Fruit fly (Drosophila melanogaster) whole organism, embryonic: ENCODE data around the gene CG33095.
A peak's percentile ranks its signal among the peaks of the same experiment; 100 is the strongest.

Source experiments
- ATbp ChIP-seq: fragments of 200-800 bp; sonication (Bioruptor generic); optimal IDR thresholded peaks from 2 replicates; lab custom pipeline; 2017; ENCODE audit warnings: missing biosample characterization, mild to moderate bottlenecking, missing genetic modification characterization, missing genetic modification reagents
- Bdp1 ChIP-seq: fragments of 200-800 bp; sonication (Bioruptor generic); optimal IDR thresholded peaks from 3 replicates; lab custom pipeline; 2016; ENCODE audit warnings: missing biosample characterization, missing genetic modification characterization
- CG12659 ChIP-seq: fragments of 200-800 bp; sonication (Bioruptor generic); optimal IDR thresholded peaks from 3 replicates; lab custom pipeline; 2017; ENCODE audit warnings: mild to moderate bottlenecking, missing biosample characterization, missing genetic modification reagents, missing genetic modification characterization
- CG13296 ChIP-seq: fragments of 200-800 bp; sonication (Bioruptor generic); optimal IDR thresholded peaks from 3 replicates; lab custom pipeline; 2018; ENCODE audit warnings: missing biosample characterization, mild to moderate bottlenecking, missing genetic modification characterization
- CG14050 ChIP-seq: fragments of 200-800 bp; sonication (Bioruptor generic); IDR thresholded peaks from 3 replicates; pipeline ENCODE4 v1.3.6; 2022; ENCODE audit warnings: missing biosample characterization, missing genetic modification characterization
- CG14441 ChIP-seq: fragments of 200-800 bp; sonication (Bioruptor generic); IDR thresholded peaks from 2 replicates; pipeline ENCODE4 v1.3.6; 2022; ENCODE audit warnings: missing biosample characterization, missing genetic modification characterization
- CG15601 ChIP-seq: fragments of 200-800 bp; sonication (Bioruptor generic); optimal IDR thresholded peaks from 3 replicates; lab custom pipeline; 2019; ENCODE audit warnings: missing biosample characterization, mild to moderate bottlenecking, missing genetic modification characterization, moderate library complexity
- CG1603 ChIP-seq: fragments of 200-800 bp; sonication (Bioruptor generic); optimal IDR thresholded peaks from 2 replicates; lab custom pipeline; 2019; ENCODE audit warnings: missing biosample characterization, mild to moderate bottlenecking, missing genetic modification characterization, moderate library complexity
- CG18011 ChIP-seq: fragments of 200-800 bp; sonication (Bioruptor generic); optimal IDR thresholded peaks from 2 replicates; lab custom pipeline; 2017; ENCODE audit warnings: missing biosample characterization, missing genetic modification characterization, mild to moderate bottlenecking, moderate library complexity, missing genotype
- CG2889 ChIP-seq: fragments of 200-800 bp; sonication (Bioruptor generic); IDR thresholded peaks from 3 replicates; pipeline ENCODE4 v1.3.6; 2022; ENCODE audit warnings: missing biosample characterization, missing genetic modification characterization
- CG30020 ChIP-seq: fragments of 200-800 bp; optimal IDR thresholded peaks from 2 replicates; lab custom pipeline; 2019; ENCODE audit warnings: missing biosample characterization, mild to moderate bottlenecking, missing genetic modification characterization, moderate library complexity
- CG3065 ChIP-seq: fragments of 200-800 bp; sonication (Bioruptor generic); optimal IDR thresholded peaks from 2 replicates; lab custom pipeline; 2016; ENCODE audit warnings: missing biosample characterization, missing genetic modification characterization
- CG4707 ChIP-seq: fragments of 200-800 bp; sonication (Bioruptor generic); optimal IDR thresholded peaks from 2 replicates; lab custom pipeline; 2018; ENCODE audit warnings: missing biosample characterization, mild to moderate bottlenecking, missing genetic modification characterization, moderate library complexity
- CG6654 ChIP-seq: fragments of 200-800 bp; sonication (Bioruptor generic); optimal IDR thresholded peaks from 2 replicates; lab custom pipeline; 2017; ENCODE audit warnings: missing biosample characterization, mild to moderate bottlenecking, missing genetic modification characterization
- CG6683 ChIP-seq: fragments of 200-800 bp; sonication (Bioruptor generic); optimal IDR thresholded peaks from 2 replicates; lab custom pipeline; 2017; ENCODE audit warnings: missing biosample characterization, mild to moderate bottlenecking, missing genetic modification characterization, missing genetic modification reagents
- CG7745 ChIP-seq: fragments of 200-800 bp; sonication (Bioruptor generic); optimal IDR thresholded peaks from 2 replicates; lab custom pipeline; 2018; ENCODE audit warnings: missing biosample characterization, mild to moderate bottlenecking, missing genetic modification characterization, moderate library complexity
- CG9817 ChIP-seq: fragments of 200-800 bp; sonication (Bioruptor generic); optimal IDR thresholded peaks from 2 replicates; lab custom pipeline; 2018; ENCODE audit warnings: missing biosample characterization, mild to moderate bottlenecking, missing genetic modification characterization, moderate library complexity
- CG9932 ChIP-seq: fragments of 200-800 bp; sonication (Bioruptor generic); IDR thresholded peaks from 2 replicates; pipeline ENCODE4 v1.3.6; 2022; ENCODE audit warnings: missing biosample characterization, missing genetic modification characterization
- D19A ChIP-seq: fragments of 200-800 bp; optimal IDR thresholded peaks from 3 replicates; lab custom pipeline; 2019; ENCODE audit warnings: missing biosample characterization, mild to moderate bottlenecking, missing genetic modification characterization, moderate library complexity
- D19B ChIP-seq: fragments of 200-800 bp; sonication (Bioruptor generic); optimal IDR thresholded peaks from 2 replicates; lab custom pipeline; 2017; ENCODE audit warnings: missing biosample characterization, mild to moderate bottlenecking, missing genetic modification characterization
- Deaf1 ChIP-seq: fragments of 200-800 bp; optimal IDR thresholded peaks from 3 replicates; lab custom pipeline; 2019; ENCODE audit warnings: missing biosample characterization, mild to moderate bottlenecking, missing genetic modification characterization, moderate library complexity
- Doc3 ChIP-seq: fragments of 200-800 bp; sonication (Bioruptor generic); IDR thresholded peaks from 3 replicates; pipeline ENCODE4 v1.3.6; 2022; ENCODE audit warnings: missing biosample characterization, missing genetic modification characterization; ENCODE audit not compliant: partially characterized antibody
- Dref ChIP-seq: fragments of 200-800 bp; sonication (Bioruptor generic); IDR thresholded peaks from 2 replicates; pipeline ENCODE4 v1.3.6; 2022; ENCODE audit warnings: missing biosample characterization, missing genetic modification characterization
- Eip74EF ChIP-seq, 2 experiments: fragments of 200-800 bp in 1 of 2; fragments of >200 bp in 1 of 2; sonication (Bioruptor generic) in 1 of 2; optimal IDR thresholded peaks; 2 replicates each; lab custom pipeline; 2017 to 2019; ENCODE audit warnings: missing biosample characterization in 2 of 2, missing genetic modification characterization in 2 of 2, mild to moderate bottlenecking in 1 of 2, moderate library complexity in 1 of 2
- Med ChIP-seq: fragments of 200-800 bp; sonication (Bioruptor generic); peaks from one replicate; lab custom pipeline; 2016; ENCODE audit warnings: missing biosample characterization, missing genetic modification characterization, mild to moderate bottlenecking, inconsistent platforms, moderate library complexity
- NK7.1 ChIP-seq: fragments of 200-800 bp; sonication (Bioruptor generic); optimal IDR thresholded peaks from 3 replicates; lab custom pipeline; 2016; ENCODE audit warnings: missing biosample characterization, missing genetic modification characterization
- Opbp ChIP-seq: fragments of 200-800 bp; sonication (Bioruptor generic); IDR thresholded peaks from 3 replicates; pipeline ENCODE4 v1.3.6; 2022; ENCODE audit warnings: missing biosample characterization, missing genetic modification characterization; ENCODE audit not compliant: partially characterized antibody
- Pdp1 ChIP-seq, 2 experiments: fragments of 200-800 bp; sonication (Bioruptor generic); optimal IDR thresholded peaks; 3 replicates each; lab custom pipeline; 2016; ENCODE audit warnings: missing biosample characterization in 2 of 2, missing genetic modification characterization in 2 of 2, mild to moderate bottlenecking in 1 of 2, moderate library complexity in 1 of 2
- Scr ChIP-seq: fragments of 200-800 bp; sonication (Bioruptor generic); IDR thresholded peaks from 2 replicates; pipeline ENCODE4 v1.3.6; 2022; ENCODE audit warnings: missing biosample characterization, missing genetic modification characterization; ENCODE audit not compliant: partially characterized antibody
- Xbp1 ChIP-seq: fragments of 200-800 bp; sonication (Bioruptor generic); optimal IDR thresholded peaks from 3 replicates; lab custom pipeline; 2016; ENCODE audit warnings: missing biosample characterization, mild to moderate bottlenecking, missing genetic modification characterization
- amos ChIP-seq: fragments of 200-800 bp; sonication (Bioruptor generic); IDR thresholded peaks from 2 replicates; pipeline ENCODE4 v1.3.6; 2022; ENCODE audit warnings: missing biosample characterization, missing genetic modification characterization; ENCODE audit not compliant: partially characterized antibody
- bcd ChIP-seq: fragments of 200-800 bp; sonication (Bioruptor generic); optimal IDR thresholded peaks from 2 replicates; lab custom pipeline; 2017; ENCODE audit warnings: missing biosample characterization, mild to moderate bottlenecking, missing genetic modification characterization
- chinmo ChIP-seq: fragments of 200-800 bp; sonication (Bioruptor generic); IDR thresholded peaks from 4 replicates; pipeline ENCODE4 v1.3.6; 2022; ENCODE audit warnings: missing biosample characterization, missing genetic modification characterization; ENCODE audit not compliant: partially characterized antibody
- crc ChIP-seq: fragments of 200-800 bp; sonication (Bioruptor generic); optimal IDR thresholded peaks from 2 replicates; lab custom pipeline; 2016; ENCODE audit warnings: missing biosample characterization, missing genetic modification characterization
- dan ChIP-seq: fragments of 200-800 bp; sonication (Bioruptor generic); IDR thresholded peaks from 2 replicates; pipeline ENCODE4 v1.3.6; 2022; ENCODE audit warnings: missing biosample characterization, missing genetic modification characterization
- dmrt11E ChIP-seq: fragments of 200-800 bp; sonication (Bioruptor generic); optimal IDR thresholded peaks from 3 replicates; lab custom pipeline; 2018; ENCODE audit warnings: missing biosample characterization, mild to moderate bottlenecking, missing genetic modification characterization, moderate library complexity
- dysf ChIP-seq: fragments of 200-800 bp; sonication (Bioruptor generic); IDR thresholded peaks from 3 replicates; pipeline ENCODE4 v1.3.6; 2022; ENCODE audit warnings: missing biosample characterization, missing genetic modification characterization
- grau ChIP-seq: fragments of 200-800 bp; optimal IDR thresholded peaks from 3 replicates; lab custom pipeline; 2019; ENCODE audit warnings: missing biosample characterization, mild to moderate bottlenecking, missing genetic modification characterization, moderate library complexity
- grn ChIP-seq: fragments of 200-800 bp; sonication (Bioruptor generic); optimal IDR thresholded peaks from 3 replicates; lab custom pipeline; 2017; ENCODE audit warnings: missing biosample characterization, missing genetic modification characterization
- gsb ChIP-seq: fragments of 200-800 bp; sonication (Bioruptor generic); IDR thresholded peaks from 2 replicates; pipeline ENCODE4 v1.3.6; 2022; ENCODE audit warnings: missing biosample characterization, missing genetic modification characterization
- luna ChIP-seq: fragments of 200-800 bp; sonication (Bioruptor generic); optimal IDR thresholded peaks from 2 replicates; lab custom pipeline; 2016; ENCODE audit warnings: missing biosample characterization, missing genetic modification characterization
- nerfin-2 ChIP-seq: fragments of 200-800 bp; sonication (Bioruptor generic); IDR thresholded peaks from 2 replicates; pipeline ENCODE4 v1.3.6; 2022; ENCODE audit warnings: missing biosample characterization, missing genetic modification characterization; ENCODE audit not compliant: partially characterized antibody
- org-1 ChIP-seq: fragments of 200-800 bp; sonication (Bioruptor generic); optimal IDR thresholded peaks from 2 replicates; lab custom pipeline; 2017; ENCODE audit warnings: missing biosample characterization, missing genetic modification characterization
- p53 ChIP-seq: fragments of 200-800 bp; sonication (Bioruptor generic); optimal IDR thresholded peaks from 2 replicates; lab custom pipeline; 2016; ENCODE audit warnings: missing biosample characterization, missing genetic modification characterization
- pzg ChIP-seq: fragments of 200-800 bp; sonication (Bioruptor generic); optimal IDR thresholded peaks from 3 replicates; lab custom pipeline; 2018; ENCODE audit warnings: missing biosample characterization, mild to moderate bottlenecking, missing genetic modification characterization, moderate library complexity
- scrt ChIP-seq: fragments of 200-800 bp; sonication (Bioruptor generic); optimal IDR thresholded peaks from 2 replicates; lab custom pipeline; 2018; ENCODE audit warnings: missing biosample characterization, mild to moderate bottlenecking, missing genetic modification characterization, moderate library complexity
- sens ChIP-seq: fragments of 200-800 bp; sonication (Bioruptor generic); peaks from one replicate; lab custom pipeline; 2016; ENCODE audit warnings: missing biosample characterization, missing genetic modification characterization
- seq ChIP-seq: fragments of 200-800 bp; sonication (Bioruptor generic); IDR thresholded peaks from 2 replicates; pipeline ENCODE4 v1.3.6; 2022; ENCODE audit warnings: missing biosample characterization, missing genetic modification characterization
- sna ChIP-seq: fragments of 200-800 bp; sonication (Bioruptor generic); IDR thresholded peaks from 2 replicates; pipeline ENCODE4 v1.3.6; 2022; ENCODE audit warnings: missing biosample characterization, missing genetic modification characterization; ENCODE audit not compliant: partially characterized antibody
- usp ChIP-seq: fragments of >200 bp; optimal IDR thresholded peaks from 2 replicates; lab custom pipeline; 2017; ENCODE audit warnings: missing biosample characterization, missing genetic modification characterization

CG33095 gene

dm6 chr3R:25056016-25056415 lies 41.5 kb upstream of the CG33095 start, which contains the start of the genes CG31111 and stac (continued):
- TF ChIP-seq Xbp1 (no peak), p53 (GFP tag; lab: Kevin White, UChicago) (no peak), pzg (peak; percentile 44), CG2889 (GFP tag; lab: Robert Waterston, UW) (no peak), CG13296 (no peak), seq (no peak), CG14050 (GFP tag; lab: Robert Waterston, UW) (no peak), CG12659 (GFP tag; lab: Kevin White, UChicago) (peak; percentile 31), gsb (GFP tag; lab: Robert Waterston, UW) (no peak), grn (peak; percentile 90), dan (GFP tag; lab: Robert Waterston, UW) (no peak), CG9932 (no peak), sna (GFP tag; lab: Robert Waterston, UW) (no peak), CG1603 (tag; lab: Kevin White, UChicago) (peak; percentile 24), scrt (GFP tag; lab: Kevin White, UChicago) (no peak), crc (GFP tag; lab: Kevin White, UChicago) (no peak), Pdp1 (GFP tag; optimal IDR thresholded peaks at IDR 0.05; lab: Kevin White, UChicago) (peak in 1 of 2 experiments; percentile 0), CG9817 (no peak), CG7745 (tag; lab: Kevin White, UChicago) (no peak), luna (no peak), D19B (GFP tag; lab: Kevin White, UChicago) (no peak), bcd (GFP tag; lab: Kevin White, UChicago) (no peak), org-1 (no peak), CG6683 (GFP tag; lab: Kevin White, UChicago) (no peak), amos (GFP tag; lab: Robert Waterston, UW) (peak; percentile 7; the same call in 1 of the 2 replicates), Scr (GFP tag; lab: Robert Waterston, UW) (peak; percentile 37), CG6654 (GFP tag; lab: Kevin White, UChicago) (no peak), Deaf1 (tag; lab: Kevin White, UChicago) (no peak), usp (GFP tag; lab: Kevin White, UChicago) (no peak), CG3065 (GFP tag; lab: Kevin White, UChicago) (no peak), dysf (GFP tag; lab: Robert Waterston, UW) (no peak), ATbp (GFP tag; lab: Kevin White, UChicago) (no peak), CG30020 (tag; lab: Kevin White, UChicago) (peak; percentile 76), CG4707 (no peak), dmrt11E (tag; lab: Kevin White, UChicago) (no peak), grau (tag; lab: Kevin White, UChicago) (peak; percentile 14), Med (GFP tag; lab: Kevin White, UChicago) (peak; percentile 61), Doc3 (no peak), Bdp1 (GFP tag; lab: Kevin White, UChicago) (no peak), CG14441 (GFP tag; lab: Robert Waterston, UW) (no peak), CG18011 (GFP tag; lab: Kevin White, UChicago) (no peak), nerfin-2 (GFP tag; lab: Robert Waterston, UW) (no peak), D19A (no peak), CG15601 (tag; lab: Kevin White, UChicago) (no peak), Eip74EF (GFP tag; optimal IDR thresholded peaks at IDR 0.05; lab: Kevin White, UChicago) (peak in 1 of 2 experiments; percentile 10), Dref (peak; percentile 66), sens (GFP tag; lab: Kevin White, UChicago) (peak; percentile 53), chinmo (GFP tag; lab: Robert Waterston, UW) (no peak), NK7.1 (GFP tag; lab: Kevin White, UChicago) (no peak), Opbp (GFP tag; lab: Robert Waterston, UW) (no peak)
